Fruit fly (Drosophila melanogaster) whole organism: ENCODE measurements around the gene TrpRS.

Experiments used
- CG8478 ChIP-seq: fragments of >200 bp; optimal IDR thresholded peaks from 2 replicates; lab custom pipeline; 2018; ENCODE audit warnings: inconsistent platforms
- pan ChIP-seq: fragments of >200 bp; optimal IDR thresholded peaks from 2 replicates; lab custom pipeline; 2017
- psq ChIP-seq: fragments of >200 bp; optimal IDR thresholded peaks from 2 replicates; lab custom pipeline; 2017
- usp ChIP-seq: fragments of >200 bp; optimal IDR thresholded peaks from 2 replicates; lab custom pipeline; 2017; ENCODE audit warnings: missing biosample characterization, missing genetic modification characterization, mixed read lengths

DNA sequence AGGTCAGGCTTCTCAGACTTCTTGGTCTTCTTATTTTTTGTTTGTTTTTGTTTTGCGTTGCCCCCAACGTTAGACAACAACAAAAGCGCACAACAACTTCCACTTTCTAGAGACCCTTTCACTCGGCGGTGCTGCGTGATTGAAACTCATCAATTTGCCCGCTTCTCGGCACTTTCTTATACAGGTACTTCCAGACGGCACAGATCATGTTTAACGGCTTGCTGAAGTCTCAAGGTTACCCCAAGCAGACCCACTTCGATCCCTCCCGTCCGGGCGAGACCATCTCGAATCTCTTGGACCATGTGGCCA lies 17.0 kb downstream of the TrpRS start:
- TF ChIP-seq psq (lab: Kevin White, UChicago): no peak
- TF ChIP-seq pan: no peak
- no peak for TF ChIP-seq usp (GFP tag; lab: Kevin White, UChicago)
- no peak for TF ChIP-seq CG8478 (lab: Kevin White, UChicago)
